Fruit fly (Drosophila melanogaster) whole organism, embryonic: Measurements from ENCODE around the gene Blm.

Experiments used
- Atf-2 ChIP-seq: fragments of 200-800 bp; sonication (Bioruptor generic); optimal IDR thresholded peaks from 2 replicates; lab custom pipeline; 2016; ENCODE audit warnings: missing biosample characterization, missing genetic modification characterization
- B-H1 ChIP-seq: fragments of 200-800 bp; sonication (Bioruptor generic); IDR thresholded peaks from 3 replicates; pipeline ENCODE4 v1.3.6; 2022; ENCODE audit warnings: missing biosample characterization, missing genetic modification characterization
- Bgb ChIP-seq: fragments of 200-800 bp; sonication (Bioruptor generic); IDR thresholded peaks from 2 replicates; pipeline ENCODE4 v1.3.6; 2022; ENCODE audit warnings: missing biosample characterization, missing genetic modification characterization; ENCODE audit not compliant: partially characterized antibody
- CG10209 ChIP-seq: fragments of 200-800 bp; sonication (Bioruptor generic); optimal IDR thresholded peaks from 3 replicates; lab custom pipeline; 2017; ENCODE audit warnings: missing biosample characterization, mild to moderate bottlenecking, missing genetic modification characterization, missing genetic modification reagents
- CG10462 ChIP-seq: fragments of 200-800 bp; sonication (Bioruptor generic); optimal IDR thresholded peaks from 2 replicates; lab custom pipeline; 2016; ENCODE audit warnings: missing biosample characterization, missing genetic modification characterization
- CG10979 ChIP-seq: fragments of 200-800 bp; sonication (Bioruptor generic); optimal IDR thresholded peaks from 2 replicates; lab custom pipeline; 2018; ENCODE audit warnings: missing biosample characterization, mild to moderate bottlenecking, missing genetic modification characterization, moderate library complexity
- CG11085 ChIP-seq: fragments of 200-800 bp; sonication (Bioruptor generic); IDR thresholded peaks from 2 replicates; pipeline ENCODE4 v1.3.6; 2022; ENCODE audit warnings: missing biosample characterization, missing genetic modification characterization
- CG1233 ChIP-seq: fragments of 200-800 bp; sonication (Bioruptor generic); optimal IDR thresholded peaks from 4 replicates; lab custom pipeline; 2018; ENCODE audit warnings: missing biosample characterization, mild to moderate bottlenecking, missing genetic modification characterization
- CG12942 ChIP-seq: fragments of 200-800 bp; sonication (Bioruptor generic); optimal IDR thresholded peaks from 3 replicates; lab custom pipeline; 2016; ENCODE audit warnings: missing biosample characterization, missing genetic modification characterization
- CG13424 ChIP-seq: fragments of 200-800 bp; sonication (Bioruptor generic); optimal IDR thresholded peaks from 2 replicates; lab custom pipeline; 2019; ENCODE audit warnings: missing biosample characterization, mild to moderate bottlenecking, missing genetic modification characterization, moderate library complexity
- CG13775 ChIP-seq: fragments of 200-800 bp; sonication (Bioruptor generic); optimal IDR thresholded peaks from 3 replicates; lab custom pipeline; 2017; ENCODE audit warnings: missing biosample characterization, mild to moderate bottlenecking, missing genetic modification characterization
- CG1602 ChIP-seq: fragments of 200-800 bp; sonication (Bioruptor generic); optimal IDR thresholded peaks from 3 replicates; lab custom pipeline; 2016; ENCODE audit warnings: missing biosample characterization, missing genetic modification characterization
- CG2202 ChIP-seq: fragments of 200-800 bp; sonication (Bioruptor generic); optimal IDR thresholded peaks from 2 replicates; lab custom pipeline; 2018; ENCODE audit warnings: missing biosample characterization, mild to moderate bottlenecking, missing genetic modification characterization
- CG2875 ChIP-seq: fragments of 200-800 bp; sonication (Bioruptor generic); optimal IDR thresholded peaks from 2 replicates; lab custom pipeline; 2017; ENCODE audit warnings: missing biosample characterization, mild to moderate bottlenecking, missing genetic modification characterization, missing genetic modification reagents
- CG32767 ChIP-seq: fragments of 200-800 bp; sonication (Bioruptor generic); IDR thresholded peaks from 2 replicates; pipeline ENCODE4 v1.3.6; 2022; ENCODE audit warnings: missing biosample characterization, missing genetic modification characterization
- CG6683 ChIP-seq: fragments of 200-800 bp; sonication (Bioruptor generic); optimal IDR thresholded peaks from 2 replicates; lab custom pipeline; 2017; ENCODE audit warnings: missing biosample characterization, mild to moderate bottlenecking, missing genetic modification characterization, missing genetic modification reagents
- CG6765 ChIP-seq: fragments of 200-800 bp; sonication (Bioruptor generic); optimal IDR thresholded peaks from 3 replicates; lab custom pipeline; 2017; ENCODE audit warnings: missing biosample characterization, mild to moderate bottlenecking, missing genetic modification characterization
- CG8388 ChIP-seq: fragments of 200-800 bp; sonication (Bioruptor generic); optimal IDR thresholded peaks from 2 replicates; lab custom pipeline; 2019; ENCODE audit warnings: missing biosample characterization, mild to moderate bottlenecking, missing genetic modification characterization, moderate library complexity
- CG9609 ChIP-seq: fragments of 200-800 bp; sonication (Bioruptor generic); optimal IDR thresholded peaks from 3 replicates; lab custom pipeline; 2016; ENCODE audit warnings: missing biosample characterization, missing genetic modification characterization
- CG9932 ChIP-seq: fragments of 200-800 bp; sonication (Bioruptor generic); IDR thresholded peaks from 2 replicates; pipeline ENCODE4 v1.3.6; 2022; ENCODE audit warnings: missing biosample characterization, missing genetic modification characterization
- D ChIP-seq, 2 experiments: fragments of 200-800 bp in 1 of 2; fragments of >200 bp in 1 of 2; sonication (Bioruptor generic) in 1 of 2; optimal IDR thresholded peaks; 2 replicates in 1 of 2; 3 replicates in 1 of 2; lab custom pipeline; 2017; ENCODE audit warnings: mild to moderate bottlenecking in 1 of 2, missing biosample characterization in 1 of 2, missing genetic modification characterization in 1 of 2, missing genetic modification reagents in 1 of 2
- Dip3 ChIP-seq: fragments of 200-800 bp; sonication (Bioruptor generic); optimal IDR thresholded peaks from 3 replicates; lab custom pipeline; 2016; ENCODE audit warnings: missing biosample characterization, missing genetic modification characterization
- Dll ChIP-seq: fragments of 200-800 bp; sonication (Bioruptor generic); IDR thresholded peaks from 4 replicates; pipeline ENCODE4 v1.3.6; 2022; ENCODE audit warnings: missing biosample characterization, missing genetic modification characterization; ENCODE audit not compliant: partially characterized antibody
- Fer2 ChIP-seq: fragments of 200-800 bp; sonication (Bioruptor generic); optimal IDR thresholded peaks from 2 replicates; lab custom pipeline; 2018; ENCODE audit warnings: missing biosample characterization, mild to moderate bottlenecking, missing genetic modification characterization, moderate library complexity
- H15 ChIP-seq: fragments of 200-800 bp; sonication (Bioruptor generic); IDR thresholded peaks from 3 replicates; pipeline ENCODE4 v1.3.6; 2022; ENCODE audit warnings: missing biosample characterization, missing genetic modification characterization
- Jarid2 ChIP-seq: fragments of 200-800 bp; sonication (Bioruptor generic); optimal IDR thresholded peaks from 3 replicates; lab custom pipeline; 2017; ENCODE audit warnings: mild to moderate bottlenecking, missing biosample characterization, missing genetic modification reagents, missing genetic modification characterization
- Meics ChIP-seq: fragments of 200-800 bp; sonication (Bioruptor generic); optimal IDR thresholded peaks from 2 replicates; lab custom pipeline; 2017; ENCODE audit warnings: missing biosample characterization, mild to moderate bottlenecking, missing genetic modification characterization
- Opbp ChIP-seq: fragments of 200-800 bp; sonication (Bioruptor generic); IDR thresholded peaks from 3 replicates; pipeline ENCODE4 v1.3.6; 2022; ENCODE audit warnings: missing biosample characterization, missing genetic modification characterization; ENCODE audit not compliant: partially characterized antibody
- Ptx1 ChIP-seq: fragments of 200-800 bp; sonication (Bioruptor generic); IDR thresholded peaks from 2 replicates; pipeline ENCODE4 v1.3.6; 2022; ENCODE audit warnings: missing biosample characterization, missing genetic modification characterization
- Side ChIP-seq: fragments of 200-800 bp; sonication (Bioruptor generic); optimal IDR thresholded peaks from 2 replicates; lab custom pipeline; 2016; ENCODE audit warnings: missing biosample characterization, missing genetic modification characterization
- Ssrp ChIP-seq: fragments of 200-800 bp; sonication (Bioruptor generic); optimal IDR thresholded peaks from 2 replicates; lab custom pipeline; 2018; ENCODE audit warnings: missing biosample characterization, mild to moderate bottlenecking, missing genetic modification characterization, moderate library complexity
- Vsx1 ChIP-seq: fragments of 200-800 bp; sonication (Bioruptor generic); optimal IDR thresholded peaks from 2 replicates; lab custom pipeline; 2017; ENCODE audit warnings: missing biosample characterization, mild to moderate bottlenecking, missing genetic modification characterization, missing genetic modification reagents
- bbx ChIP-seq: fragments of 200-800 bp; sonication (Bioruptor generic); IDR thresholded peaks from 2 replicates; pipeline ENCODE4 v1.3.6; 2022; ENCODE audit warnings: missing biosample characterization, missing genetic modification characterization; ENCODE audit not compliant: partially characterized antibody
- bsh ChIP-seq, 2 experiments: fragments of 200-800 bp; sonication (Bioruptor generic); optimal IDR thresholded peaks; 2 replicates each; lab custom pipeline; 2017 to 2018; ENCODE audit warnings: mild to moderate bottlenecking in 2 of 2, missing biosample characterization in 2 of 2, missing genetic modification characterization in 2 of 2, moderate library complexity in 1 of 2
- btn ChIP-seq: fragments of 200-800 bp; sonication (Bioruptor generic); optimal IDR thresholded peaks from 2 replicates; lab custom pipeline; 2016; ENCODE audit warnings: missing biosample characterization, missing genetic modification characterization
- croc ChIP-seq: fragments of 200-800 bp; sonication (Bioruptor generic); conservative IDR thresholded peaks from 3 replicates; pipeline ENCODE4 v1.3.6; 2022; ENCODE audit warnings: missing biosample characterization, missing genetic modification characterization
- crp ChIP-seq, 2 experiments: fragments of 200-800 bp; sonication (Bioruptor generic); optimal IDR thresholded peaks; 2 replicates in 1 of 2; 3 replicates in 1 of 2; lab custom pipeline; 2017; ENCODE audit warnings: missing biosample characterization in 2 of 2, missing genetic modification characterization in 2 of 2, mild to moderate bottlenecking in 1 of 2, moderate library complexity in 1 of 2
- dimm ChIP-seq: fragments of 200-800 bp; sonication (Bioruptor generic); IDR thresholded peaks from 2 replicates; pipeline ENCODE4 v1.3.6; 2022; ENCODE audit warnings: missing biosample characterization, missing genetic modification characterization
- eyg ChIP-seq: fragments of 200-800 bp; sonication (Bioruptor generic); optimal IDR thresholded peaks from 3 replicates; lab custom pipeline; 2016; ENCODE audit warnings: missing biosample characterization, missing genetic modification characterization
- hb ChIP-seq: fragments of 200-800 bp; sonication (Bioruptor generic); IDR thresholded peaks from 3 replicates; pipeline ENCODE4 v1.3.6; 2022; ENCODE audit warnings: missing biosample characterization, missing genetic modification characterization; ENCODE audit not compliant: partially characterized antibody
- luna ChIP-seq: fragments of 200-800 bp; sonication (Bioruptor generic); optimal IDR thresholded peaks from 2 replicates; lab custom pipeline; 2016; ENCODE audit warnings: missing biosample characterization, missing genetic modification characterization
- mirr ChIP-seq: fragments of 200-800 bp; sonication (Bioruptor generic); optimal IDR thresholded peaks from 3 replicates; lab custom pipeline; 2018; ENCODE audit warnings: missing biosample characterization, mild to moderate bottlenecking, missing genetic modification characterization
- pzg ChIP-seq: fragments of 200-800 bp; sonication (Bioruptor generic); optimal IDR thresholded peaks from 3 replicates; lab custom pipeline; 2018; ENCODE audit warnings: missing biosample characterization, mild to moderate bottlenecking, missing genetic modification characterization, moderate library complexity
- schlank ChIP-seq: fragments of 200-800 bp; sonication (Bioruptor generic); optimal IDR thresholded peaks from 2 replicates; lab custom pipeline; 2018; ENCODE audit warnings: missing biosample characterization, mild to moderate bottlenecking, missing genetic modification characterization
- sd ChIP-seq: fragments of 200-800 bp; sonication (Bioruptor generic); optimal IDR thresholded peaks from 3 replicates; lab custom pipeline; 2018; ENCODE audit warnings: missing biosample characterization, mild to moderate bottlenecking, missing genetic modification characterization, moderate library complexity
- sisA ChIP-seq: fragments of 200-800 bp; sonication (Bioruptor generic); IDR thresholded peaks from 2 replicates; pipeline ENCODE4 v1.3.6; 2022; ENCODE audit warnings: missing biosample characterization, missing genetic modification characterization
- ssp ChIP-seq: fragments of 200-800 bp; sonication (Bioruptor generic); IDR thresholded peaks from 2 replicates; pipeline ENCODE4 v1.3.6; 2022; ENCODE audit warnings: missing biosample characterization, missing genetic modification characterization
- stc ChIP-seq: fragments of 200-800 bp; sonication (Bioruptor generic); IDR thresholded peaks from 2 replicates; pipeline ENCODE4 v1.3.6; 2022; ENCODE audit warnings: missing biosample characterization, missing genetic modification characterization

The Blm gene

DNA sequence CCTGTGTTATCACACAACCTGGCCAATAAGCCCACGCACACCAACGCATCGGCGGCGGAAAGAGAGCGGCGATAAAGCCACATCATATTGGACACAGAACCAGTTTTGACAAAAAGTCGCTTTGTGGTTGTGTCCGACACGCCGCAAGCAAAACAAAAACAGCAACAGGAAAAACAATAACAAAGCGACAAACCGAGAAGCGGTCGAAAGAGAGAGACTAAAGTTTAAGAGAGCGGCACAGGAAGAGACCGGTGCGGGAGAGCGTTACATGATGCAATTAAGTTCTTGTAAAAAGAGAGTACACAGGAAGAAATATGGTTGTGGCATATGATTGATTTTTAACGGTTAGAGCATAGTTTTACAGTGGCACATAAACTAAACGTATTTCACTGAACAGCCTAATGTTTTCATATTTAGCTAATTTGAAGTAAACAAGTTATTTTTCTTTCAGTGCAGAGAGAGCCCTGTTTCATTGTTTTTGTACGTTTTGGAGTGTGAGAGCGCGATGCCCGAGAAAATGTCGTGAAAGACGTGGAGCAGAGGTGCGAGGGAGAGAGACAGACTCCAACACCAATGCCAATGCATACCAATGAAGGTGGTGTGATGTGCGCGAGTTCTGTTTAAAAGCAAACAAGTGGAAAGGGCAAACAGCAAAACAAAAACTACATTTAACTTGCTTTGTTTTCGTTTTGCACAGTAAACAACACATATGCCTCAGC lies 19.2 kb upstream of the Blm start (continued):
- peak; percentile 100 for TF ChIP-seq luna (GFP tag; lab: Kevin White, UChicago)
- no peak for TF ChIP-seq B-H1 (GFP tag; lab: Robert Waterston, UW)
- peak; percentile 100 for TF ChIP-seq Atf-2
- peak; percentile 100 for TF ChIP-seq btn (GFP tag; lab: Kevin White, UChicago)
- peak; percentile 100 for TF ChIP-seq CG2202 (tag; lab: Kevin White, UChicago)
- peak; percentile 100 for TF ChIP-seq CG8388
- TF ChIP-seq Bgb (GFP tag; lab: Robert Waterston, UW): no peak
- TF ChIP-seq CG13424 (tag; lab: Kevin White, UChicago): peak; percentile 100
- TF ChIP-seq Dll (GFP tag; lab: Robert Waterston, UW): no peak
- peak; percentile 100 for TF ChIP-seq eyg
- TF ChIP-seq H15: no peak
- peak; percentile 100 for TF ChIP-seq croc (GFP tag; lab: Robert Waterston, UW)
- peak; percentile 100 for TF ChIP-seq CG2875 (GFP tag; lab: Kevin White, UChicago)
- TF ChIP-seq sisA: no peak
- no peak for TF ChIP-seq stc (GFP tag; lab: Robert Waterston, UW)
- TF ChIP-seq CG12942 (GFP tag; lab: Kevin White, UChicago): peak; percentile 100
- TF ChIP-seq CG11085 (GFP tag; lab: Robert Waterston, UW): no peak
- TF ChIP-seq CG32767 (GFP tag; lab: Robert Waterston, UW): no peak
- TF ChIP-seq CG1602 (GFP tag; lab: Kevin White, UChicago): peak; percentile 100
- peak; percentile 100 for TF ChIP-seq CG13775
- peak; percentile 45 to 81 for TF ChIP-seq crp (GFP tag; optimal IDR thresholded peaks at IDR 0.05; lab: Kevin White, UChicago)
- peak; percentile 100 for TF ChIP-seq CG9609 (GFP tag; lab: Kevin White, UChicago)
- peak; percentile 98 for TF ChIP-seq Jarid2 (GFP tag; lab: Kevin White, UChicago)
- TF ChIP-seq bsh (GFP tag; optimal IDR thresholded peaks at IDR 0.05; lab: Kevin White, UChicago): peak; percentile 100
- peak; percentile 100 for TF ChIP-seq CG10979
- peak; percentile 99 for TF ChIP-seq sd
- TF ChIP-seq Ssrp (tag; lab: Kevin White, UChicago): peak; percentile 100
- TF ChIP-seq CG1233 (GFP tag; lab: Kevin White, UChicago): peak; percentile 100
- TF ChIP-seq pzg: peak; percentile 62
- no peak for TF ChIP-seq hb (GFP tag; lab: Robert Waterston, UW)
- no peak for TF ChIP-seq bbx
- peak; percentile 100 for TF ChIP-seq CG10462
- no peak for TF ChIP-seq Opbp
- no peak for TF ChIP-seq Ptx1
- TF ChIP-seq dimm (GFP tag; lab: Robert Waterston, UW): no peak
- peak; percentile 100 for TF ChIP-seq CG6765 (GFP tag; lab: Kevin White, UChicago)
- TF ChIP-seq mirr (GFP tag; lab: Kevin White, UChicago): peak; percentile 100
- TF ChIP-seq CG9932 (GFP tag; lab: Robert Waterston, UW): no peak
- TF ChIP-seq D (optimal IDR thresholded peaks at IDR 0.05; lab: Kevin White, UChicago): peak; percentile 7
- TF ChIP-seq D (GFP tag; optimal IDR thresholded peaks at IDR 0.05; lab: Kevin White, UChicago): peak; percentile 100
- TF ChIP-seq Meics (GFP tag; lab: Kevin White, UChicago): peak; percentile 100
- TF ChIP-seq schlank (tag; lab: Kevin White, UChicago): peak; percentile 100
- no peak for TF ChIP-seq ssp (GFP tag; lab: Robert Waterston, UW)
- TF ChIP-seq CG10209 (GFP tag; lab: Kevin White, UChicago): peak; percentile 100
- peak; percentile 100 for TF ChIP-seq Side (GFP tag; lab: Kevin White, UChicago)
- TF ChIP-seq Fer2 (tag; lab: Kevin White, UChicago): peak; percentile 99
- TF ChIP-seq Dip3: peak; percentile 100
- peak; percentile 99 for TF ChIP-seq Vsx1 (GFP tag; lab: Kevin White, UChicago)
- peak; percentile 99 for TF ChIP-seq CG6683 (GFP tag; lab: Kevin White, UChicago)
